Fruit fly (Drosophila melanogaster): ENCODE data around the gene CG17712.

The CG17712 gene

dm6 chr2L:1727826-1728619 is 23.9 kb downstream of the CG17712 start (continued):
- TF ChIP-seq Ets21C (GFP tag; optimal IDR thresholded peaks at IDR 0.05) = peak; percentile 92
- TF ChIP-seq esn (GFP tag; optimal IDR thresholded peaks at IDR 0.05) = peak; percentile 99
- TF ChIP-seq CG6276 (GFP tag; optimal IDR thresholded peaks at IDR 0.05) = peak; percentile 95
- TF ChIP-seq Blimp-1 (GFP tag; optimal IDR thresholded peaks at IDR 0.05) = peak; percentile 97
- TF ChIP-seq CG34406 (GFP tag; optimal IDR thresholded peaks at IDR 0.05) = peak; percentile 99
- peak; percentile 98 for TF ChIP-seq lz (GFP tag; optimal IDR thresholded peaks at IDR 0.05)
- TF ChIP-seq Lpt (GFP tag; optimal IDR thresholded peaks at IDR 0.05) = peak; percentile 95
- peak; percentile 98 for TF ChIP-seq CG6792 (GFP tag; optimal IDR thresholded peaks at IDR 0.05)
- peak; percentile 98 for TF ChIP-seq CG9139 (GFP tag; optimal IDR thresholded peaks at IDR 0.05)
- TF ChIP-seq Hr38 (GFP tag; optimal IDR thresholded peaks at IDR 0.05) = no peak
- TF ChIP-seq Smox (GFP tag; optimal IDR thresholded peaks at IDR 0.05) = peak; percentile 97
- TF ChIP-seq CG16779 (tag; optimal IDR thresholded peaks at IDR 0.05) = peak; percentile 96
- TF ChIP-seq CG11294 (GFP tag; IDR thresholded peaks at IDR 0.05) = peak; percentile 96
- TF ChIP-seq Eip75B (GFP tag; optimal IDR thresholded peaks at IDR 0.05) = peak; percentile 98
- TF ChIP-seq topi (GFP tag; optimal IDR thresholded peaks at IDR 0.05) = peak; percentile 98
- peak; percentile 95 for TF ChIP-seq Sox15 (GFP tag; optimal IDR thresholded peaks at IDR 0.05)
- TF ChIP-seq fd59A (GFP tag; optimal IDR thresholded peaks at IDR 0.05) = peak; percentile 98
- peak; percentile 89 for TF ChIP-seq Hr39 (GFP tag; optimal IDR thresholded peaks at IDR 0.05)
- peak; percentile 99 for TF ChIP-seq Ets96B (tag; optimal IDR thresholded peaks at IDR 0.05)
- peak; percentile 98 for TF ChIP-seq CG6808 (GFP tag; optimal IDR thresholded peaks at IDR 0.05)

- TF ChIP-seq spab (GFP tag; optimal IDR thresholded peaks at IDR 0.05) = peak; percentile 96
- TF ChIP-seq Sox14 (GFP tag; optimal IDR thresholded peaks at IDR 0.05) = no peak
Measured at dm6 chr2L:1727162-1727825, 24.6 kb downstream of the CG17712 start.

- TF ChIP-seq Sox14 (GFP tag; optimal IDR thresholded peaks at IDR 0.05) = no peak
- no peak for TF ChIP-seq lz (GFP tag; optimal IDR thresholded peaks at IDR 0.05)
- TF ChIP-seq Ets21C (GFP tag; optimal IDR thresholded peaks at IDR 0.05) = no peak
- no peak for TF ChIP-seq Met (GFP tag; optimal IDR thresholded peaks at IDR 0.05)
- no peak for TF ChIP-seq dsx (GFP tag; optimal IDR thresholded peaks at IDR 0.05; ENCODE audit: poor library complexity, severe bottlenecking)
- no peak for TF ChIP-seq CG15336 (GFP tag; IDR thresholded peaks at IDR 0.05)
- TF ChIP-seq Gug (GFP tag; IDR thresholded peaks at IDR 0.05) = no peak
- no peak for TF ChIP-seq CG6276 (GFP tag; optimal IDR thresholded peaks at IDR 0.05)
Measured at dm6 chr2L:1724592-1724940, 27.4 kb downstream of the CG17712 start.

- TF ChIP-seq vri (GFP tag; optimal IDR thresholded peaks at IDR 0.05) = peak; percentile 76
- TF ChIP-seq CG8319 (GFP tag; optimal IDR thresholded peaks at IDR 0.05) = no peak
- peak; percentile 46 for TF ChIP-seq Eip78C (GFP tag)
- peak; percentile 26 for TF ChIP-seq dsx (GFP tag; optimal IDR thresholded peaks at IDR 0.05; ENCODE audit: poor library complexity, severe bottlenecking)
- TF ChIP-seq Hr38 (GFP tag; optimal IDR thresholded peaks at IDR 0.05) = no peak
- TF ChIP-seq CG16779 (tag; optimal IDR thresholded peaks at IDR 0.05) = peak; percentile 24
- peak; percentile 76 for TF ChIP-seq svp (GFP tag)
- TF ChIP-seq Sox14 (GFP tag; optimal IDR thresholded peaks at IDR 0.05) = peak; percentile 25
- TF ChIP-seq lz (GFP tag; optimal IDR thresholded peaks at IDR 0.05) = peak; percentile 32
Measured at dm6 chr2L:1723937-1724591, 27.9 kb downstream of the CG17712 start, which contains the start of gene Rim2. Gene Rim2, minus strand, starts transcription at chr2L:1724388.

Data from whole organism, prepupa.